Fruit fly (Drosophila melanogaster) whole organism, embryonic: Measurements from ENCODE around the gene CG6142.

Experiments used
- Abd-B ChIP-seq: fragments of 200-800 bp; sonication (Bioruptor generic); optimal IDR thresholded peaks from 2 replicates; lab custom pipeline; 2018; ENCODE audit warnings: missing biosample characterization, mild to moderate bottlenecking, missing genetic modification characterization, moderate library complexity
- CG10209 ChIP-seq: fragments of 200-800 bp; sonication (Bioruptor generic); optimal IDR thresholded peaks from 3 replicates; lab custom pipeline; 2017; ENCODE audit warnings: missing biosample characterization, mild to moderate bottlenecking, missing genetic modification characterization, missing genetic modification reagents
- CG12659 ChIP-seq: fragments of 200-800 bp; sonication (Bioruptor generic); optimal IDR thresholded peaks from 3 replicates; lab custom pipeline; 2017; ENCODE audit warnings: mild to moderate bottlenecking, missing biosample characterization, missing genetic modification reagents, missing genetic modification characterization
- CG13287 ChIP-seq: fragments of 200-800 bp; sonication (Bioruptor generic); IDR thresholded peaks from 2 replicates; pipeline ENCODE4 v1.3.6; 2022; ENCODE audit warnings: missing biosample characterization, missing genetic modification characterization; ENCODE audit not compliant: partially characterized antibody
- CG13424 ChIP-seq: fragments of 200-800 bp; sonication (Bioruptor generic); optimal IDR thresholded peaks from 2 replicates; lab custom pipeline; 2019; ENCODE audit warnings: missing biosample characterization, mild to moderate bottlenecking, missing genetic modification characterization, moderate library complexity
- CG15696 ChIP-seq: fragments of 200-800 bp; sonication (Bioruptor generic); optimal IDR thresholded peaks from 2 replicates; lab custom pipeline; 2019; ENCODE audit warnings: missing biosample characterization, mild to moderate bottlenecking, missing genetic modification characterization, moderate library complexity
- CG1832 ChIP-seq: fragments of 200-800 bp; sonication (Bioruptor generic); optimal IDR thresholded peaks from 2 replicates; lab custom pipeline; 2017; ENCODE audit warnings: missing biosample characterization, mild to moderate bottlenecking, missing genetic modification characterization, inconsistent platforms
- CG18476 ChIP-seq: fragments of 200-800 bp; sonication (Bioruptor generic); optimal IDR thresholded peaks from 2 replicates; lab custom pipeline; 2016; ENCODE audit warnings: missing biosample characterization, mild to moderate bottlenecking, missing genetic modification characterization
- CG2199 ChIP-seq: fragments of 200-800 bp; sonication (Bioruptor generic); IDR thresholded peaks from 3 replicates; pipeline ENCODE4 v1.3.6; 2022; ENCODE audit warnings: missing biosample characterization, missing genetic modification characterization
- CG4282 ChIP-seq: fragments of 200-800 bp; sonication (Bioruptor generic); optimal IDR thresholded peaks from 2 replicates; lab custom pipeline; 2016; ENCODE audit warnings: missing biosample characterization, missing genetic modification characterization
- CG4328 ChIP-seq: fragments of 200-800 bp; sonication (Bioruptor generic); optimal IDR thresholded peaks from 3 replicates; lab custom pipeline; 2017; ENCODE audit warnings: missing biosample characterization, missing genetic modification reagents, missing genetic modification characterization
- CG4404 ChIP-seq: fragments of 200-800 bp; sonication (Bioruptor generic); IDR thresholded peaks from 2 replicates; pipeline ENCODE4 v1.3.6; 2022; ENCODE audit warnings: missing biosample characterization, missing genetic modification characterization
- CG6791 ChIP-seq: fragments of 200-800 bp; sonication (Bioruptor generic); IDR thresholded peaks from 3 replicates; pipeline ENCODE4 v1.3.6; 2022; ENCODE audit warnings: missing biosample characterization, missing genetic modification characterization; ENCODE audit not compliant: partially characterized antibody
- CG7786 ChIP-seq: fragments of 200-800 bp; sonication (Bioruptor generic); optimal IDR thresholded peaks from 2 replicates; lab custom pipeline; 2016; ENCODE audit warnings: missing biosample characterization, missing genetic modification characterization
- CG9609 ChIP-seq: fragments of 200-800 bp; sonication (Bioruptor generic); optimal IDR thresholded peaks from 3 replicates; lab custom pipeline; 2016; ENCODE audit warnings: missing biosample characterization, missing genetic modification characterization
- CrebB ChIP-seq: fragments of 200-800 bp; sonication (Bioruptor generic); optimal IDR thresholded peaks from 3 replicates; lab custom pipeline; 2018; ENCODE audit warnings: missing biosample characterization, mild to moderate bottlenecking, missing genetic modification characterization
- Dfd ChIP-seq, 2 experiments: fragments of >200 bp; optimal IDR thresholded peaks; 2 replicates each; lab custom pipeline; 2017; ENCODE audit warnings: missing biosample characterization in 2 of 2, missing genetic modification characterization in 2 of 2
- Doc3 ChIP-seq: fragments of 200-800 bp; sonication (Bioruptor generic); IDR thresholded peaks from 3 replicates; pipeline ENCODE4 v1.3.6; 2022; ENCODE audit warnings: missing biosample characterization, missing genetic modification characterization; ENCODE audit not compliant: partially characterized antibody
- Gsc ChIP-seq: fragments of 200-800 bp; sonication (Bioruptor generic); IDR thresholded peaks from 2 replicates; pipeline ENCODE4 v1.3.6; 2022; ENCODE audit warnings: missing biosample characterization, missing genetic modification characterization
- HmgD ChIP-seq: fragments of 200-800 bp; sonication (Bioruptor generic); optimal IDR thresholded peaks from 3 replicates; lab custom pipeline; 2016; ENCODE audit warnings: missing biosample characterization, missing genetic modification characterization
- Hr39 ChIP-seq: fragments of >200 bp; optimal IDR thresholded peaks from 2 replicates; lab custom pipeline; 2017
- Nf-YC ChIP-seq: fragments of 200-800 bp; optimal IDR thresholded peaks from 3 replicates; lab custom pipeline; 2019; ENCODE audit warnings: missing biosample characterization, mild to moderate bottlenecking, missing genetic modification characterization, moderate library complexity
- Oli ChIP-seq: fragments of 200-800 bp; sonication (Bioruptor generic); optimal IDR thresholded peaks from 2 replicates; lab custom pipeline; 2018; ENCODE audit warnings: missing biosample characterization, mild to moderate bottlenecking, missing genetic modification characterization, moderate library complexity
- Pdp1 ChIP-seq, 2 experiments: fragments of 200-800 bp; sonication (Bioruptor generic); optimal IDR thresholded peaks; 3 replicates each; lab custom pipeline; 2016; ENCODE audit warnings: missing biosample characterization in 2 of 2, missing genetic modification characterization in 2 of 2, mild to moderate bottlenecking in 1 of 2, moderate library complexity in 1 of 2
- Trl ChIP-seq, 3 experiments: fragments of >200 bp in 2 of 3; fragments of 200-800 bp in 1 of 3; sonication (Bioruptor generic) in 1 of 3; optimal IDR thresholded peaks; 2 replicates in 1 of 3; 3 replicates in 2 of 3; lab custom pipeline; 2016 to 2017; ENCODE audit warnings: missing biosample characterization in 1 of 3, missing genetic modification characterization in 1 of 3
- YL-1 ChIP-seq: fragments of 200-800 bp; sonication (Bioruptor generic); optimal IDR thresholded peaks from 3 replicates; lab custom pipeline; 2017; ENCODE audit warnings: missing biosample characterization, mild to moderate bottlenecking, missing genetic modification characterization
- bcd ChIP-seq: fragments of 200-800 bp; sonication (Bioruptor generic); optimal IDR thresholded peaks from 2 replicates; lab custom pipeline; 2017; ENCODE audit warnings: missing biosample characterization, mild to moderate bottlenecking, missing genetic modification characterization
- crp ChIP-seq, 2 experiments: fragments of 200-800 bp; sonication (Bioruptor generic); optimal IDR thresholded peaks; 2 replicates in 1 of 2; 3 replicates in 1 of 2; lab custom pipeline; 2017; ENCODE audit warnings: missing biosample characterization in 2 of 2, missing genetic modification characterization in 2 of 2, mild to moderate bottlenecking in 1 of 2, moderate library complexity in 1 of 2
- cwo ChIP-seq: fragments of 200-800 bp; sonication (Bioruptor generic); optimal IDR thresholded peaks from 3 replicates; lab custom pipeline; 2017; ENCODE audit warnings: missing biosample characterization, missing genetic modification characterization, mild to moderate bottlenecking, moderate library complexity, missing genetic modification reagents
- ems ChIP-seq: fragments of 200-800 bp; sonication (Bioruptor generic); optimal IDR thresholded peaks from 3 replicates; lab custom pipeline; 2016; ENCODE audit warnings: missing biosample characterization, missing genetic modification characterization
- gcm ChIP-seq: fragments of 200-800 bp; sonication (Bioruptor generic); optimal IDR thresholded peaks from 2 replicates; lab custom pipeline; 2019; ENCODE audit warnings: missing biosample characterization, mild to moderate bottlenecking, missing genetic modification characterization, moderate library complexity
- gem ChIP-seq: fragments of 200-800 bp; sonication (Bioruptor generic); optimal IDR thresholded peaks from 2 replicates; lab custom pipeline; 2019; ENCODE audit warnings: missing biosample characterization, mild to moderate bottlenecking, missing genetic modification characterization, moderate library complexity
- hkb ChIP-seq, 2 experiments: fragments of 200-800 bp in 1 of 2; fragments of >200 bp in 1 of 2; sonication (Bioruptor generic) in 1 of 2; IDR thresholded peaks in 1 of 2; optimal IDR thresholded peaks in 1 of 2; 2 replicates each; pipeline versions ENCODE4 v1.3.6 to Lab custom; 2017 to 2022; ENCODE audit warnings: missing biosample characterization in 1 of 2, missing genetic modification characterization in 1 of 2
- insv ChIP-seq, 2 experiments: fragments of 200-800 bp; sonication (Bioruptor generic); optimal IDR thresholded peaks; 3 replicates each; lab custom pipeline; 2016 to 2018; ENCODE audit warnings: missing biosample characterization in 2 of 2, missing genetic modification characterization in 2 of 2
- jing ChIP-seq: fragments of 200-800 bp; sonication (Bioruptor generic); optimal IDR thresholded peaks from 2 replicates; lab custom pipeline; 2018; ENCODE audit warnings: missing biosample characterization, mild to moderate bottlenecking, missing genetic modification characterization
- nmo ChIP-seq: fragments of 200-800 bp; sonication (Bioruptor generic); optimal IDR thresholded peaks from 2 replicates; lab custom pipeline; 2018; ENCODE audit warnings: missing biosample characterization, mild to moderate bottlenecking, missing genetic modification characterization, moderate library complexity
- onecut ChIP-seq: fragments of 200-800 bp; sonication (Bioruptor generic); IDR thresholded peaks from 2 replicates; pipeline ENCODE4 v1.3.6; 2022; ENCODE audit warnings: missing biosample characterization, missing genetic modification characterization
- otp ChIP-seq: fragments of 200-800 bp; sonication (Bioruptor generic); IDR thresholded peaks from 3 replicates; pipeline ENCODE4, ENCODE4 v1.3.6; 2022; ENCODE audit warnings: missing biosample characterization, missing genetic modification characterization
- run ChIP-seq: fragments of 200-800 bp; sonication (Bioruptor generic); optimal IDR thresholded peaks from 3 replicates; lab custom pipeline; 2018; ENCODE audit warnings: missing biosample characterization, mild to moderate bottlenecking, missing genetic modification characterization
- sc ChIP-seq, 3 experiments: fragments of >200 bp in 2 of 3; fragments of 200-800 bp in 1 of 3; sonication (Bioruptor generic) in 1 of 3; optimal IDR thresholded peaks; 2 replicates in 2 of 3; 3 replicates in 1 of 3; lab custom pipeline; 2017; ENCODE audit warnings: mild to moderate bottlenecking in 1 of 3, missing biosample characterization in 1 of 3, missing genetic modification characterization in 1 of 3, missing genetic modification reagents in 1 of 3
- sna ChIP-seq: fragments of 200-800 bp; sonication (Bioruptor generic); IDR thresholded peaks from 2 replicates; pipeline ENCODE4 v1.3.6; 2022; ENCODE audit warnings: missing biosample characterization, missing genetic modification characterization; ENCODE audit not compliant: partially characterized antibody
- sob ChIP-seq: fragments of 200-800 bp; sonication (Bioruptor generic); IDR thresholded peaks from 2 replicates; pipeline ENCODE4 v1.3.6; 2022; ENCODE audit warnings: missing biosample characterization, missing genetic modification characterization
- ssp ChIP-seq: fragments of 200-800 bp; sonication (Bioruptor generic); IDR thresholded peaks from 2 replicates; pipeline ENCODE4 v1.3.6; 2022; ENCODE audit warnings: missing biosample characterization, missing genetic modification characterization
- sug ChIP-seq: fragments of 200-800 bp; optimal IDR thresholded peaks from 2 replicates; lab custom pipeline; 2019; ENCODE audit warnings: missing biosample characterization, mild to moderate bottlenecking, missing genetic modification characterization, moderate library complexity
- twi ChIP-seq: fragments of 200-800 bp; optimal IDR thresholded peaks from 2 replicates; lab custom pipeline; 2019; ENCODE audit warnings: missing biosample characterization, mild to moderate bottlenecking, missing genetic modification characterization, moderate library complexity
- vnd ChIP-seq: fragments of 200-800 bp; sonication (Bioruptor generic); IDR thresholded peaks from 3 replicates; pipeline ENCODE4 v1.3.6; 2022; ENCODE audit warnings: missing biosample characterization, missing genetic modification characterization; ENCODE audit not compliant: partially characterized antibody
- wdn ChIP-seq: fragments of 200-800 bp; sonication (Bioruptor generic); IDR thresholded peaks from 2 replicates; pipeline ENCODE4 v1.3.6; 2022; ENCODE audit warnings: missing biosample characterization, missing genetic modification characterization
- yki ChIP-seq: fragments of >200 bp; optimal IDR thresholded peaks from 3 replicates; lab custom pipeline; 2018

CG6142 gene

DNA sequence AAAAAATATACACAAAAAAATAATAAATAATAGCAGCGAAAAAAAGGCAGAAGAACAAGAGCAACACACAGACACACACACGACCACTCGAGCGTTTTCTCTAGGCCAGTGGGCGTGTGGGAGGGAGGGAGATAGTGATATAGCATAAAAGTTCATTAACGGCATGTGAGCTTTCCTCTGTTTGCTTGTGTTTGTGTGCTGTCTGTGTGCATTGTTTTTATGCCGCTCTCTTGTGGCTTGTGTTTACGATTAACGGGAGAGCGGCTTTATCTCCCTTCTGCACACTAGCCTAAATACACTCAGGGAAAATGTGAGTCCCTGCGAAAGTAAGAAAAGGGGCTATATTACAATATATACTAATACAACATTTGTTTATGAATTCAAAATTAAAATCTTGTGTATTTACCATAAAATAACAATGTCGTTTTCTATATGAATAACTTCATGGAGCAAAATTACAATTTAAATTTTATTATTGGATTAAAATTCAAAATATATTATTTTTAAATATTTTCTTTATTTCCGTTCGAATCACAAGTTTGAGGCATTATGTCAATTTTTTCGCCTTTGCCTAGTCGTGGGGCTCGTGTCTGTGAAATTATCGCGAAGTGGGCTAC, 15.4 kb upstream of the CG6142 start (continued):
- peak; percentile 61 for TF ChIP-seq CG12659 (GFP tag; lab: Kevin White, UChicago)
- TF ChIP-seq run: peak; percentile 2
- peak; percentile 66 for TF ChIP-seq Oli (tag; lab: Kevin White, UChicago)
- TF ChIP-seq Gsc (GFP tag; lab: Robert Waterston, UW): no peak
- TF ChIP-seq sob (GFP tag; lab: Robert Waterston, UW): peak; percentile 49; the same call in 1 of the 2 replicates
- peak; percentile 56 for TF ChIP-seq CG10209 (GFP tag; lab: Kevin White, UChicago)
- no peak for TF ChIP-seq CG4404 (GFP tag; lab: Robert Waterston, UW)
- TF ChIP-seq nmo (GFP tag; lab: Kevin White, UChicago): peak; percentile 50
- TF ChIP-seq YL-1 (GFP tag; lab: Kevin White, UChicago): no peak
- TF ChIP-seq cwo (GFP tag; lab: Kevin White, UChicago): peak; percentile 89
- TF ChIP-seq CrebB (tag; lab: Kevin White, UChicago): peak; percentile 39
- TF ChIP-seq CG15696: no peak
- TF ChIP-seq sc (optimal IDR thresholded peaks at IDR 0.05; lab: Kevin White, UChicago): no peak
- TF ChIP-seq sc (GFP tag; optimal IDR thresholded peaks at IDR 0.05; lab: Kevin White, UChicago): no peak
- TF ChIP-seq CG6791 (GFP tag; lab: Robert Waterston, UW): no peak
- no peak for TF ChIP-seq Doc3
- no peak for TF ChIP-seq CG9609 (GFP tag; lab: Kevin White, UChicago)
- no peak for TF ChIP-seq CG18476
- TF ChIP-seq CG4282 (GFP tag; lab: Kevin White, UChicago): no peak
- TF ChIP-seq CG1832 (GFP tag; lab: Kevin White, UChicago): no peak
- TF ChIP-seq HmgD (GFP tag; lab: Kevin White, UChicago): no peak
- TF ChIP-seq otp (GFP tag; lab: Robert Waterston, UW): no peak
- TF ChIP-seq hkb (optimal IDR thresholded peaks at IDR 0.05; lab: Kevin White, UChicago): no peak
- TF ChIP-seq hkb (GFP tag; IDR thresholded peaks at IDR 0.05; lab: Robert Waterston, UW): peak; percentile 58
- no peak for TF ChIP-seq CG7786
- TF ChIP-seq ems: no peak
- TF ChIP-seq Dfd (GFP tag; optimal IDR thresholded peaks at IDR 0.05; lab: Kevin White, UChicago): no peak
- TF ChIP-seq wdn (GFP tag; lab: Robert Waterston, UW): 0 out of 2 replicates have a peak, but pooled peaks have one; percentile 23
- no peak for TF ChIP-seq yki
- TF ChIP-seq sna (GFP tag; lab: Robert Waterston, UW): no peak
- TF ChIP-seq Pdp1 (GFP tag; optimal IDR thresholded peaks at IDR 0.05; lab: Kevin White, UChicago): peak in 1 of 2 experiments; percentile 6
- TF ChIP-seq Trl (optimal IDR thresholded peaks at IDR 0.05; lab: Kevin White, UChicago): peak; percentile 31 to 37
- TF ChIP-seq Trl (GFP tag; optimal IDR thresholded peaks at IDR 0.05; lab: Kevin White, UChicago): peak; percentile 25
- TF ChIP-seq sug (tag; lab: Kevin White, UChicago): peak; percentile 63
- TF ChIP-seq CG4328 (GFP tag; lab: Kevin White, UChicago): no peak
- TF ChIP-seq twi (tag; lab: Kevin White, UChicago): no peak
- peak; percentile 57 for TF ChIP-seq CG13424 (tag; lab: Kevin White, UChicago)
- TF ChIP-seq Hr39 (lab: Kevin White, UChicago): no peak
- no peak; the same call in 1 of the 2 replicates for TF ChIP-seq onecut (GFP tag; lab: Robert Waterston, UW)
- TF ChIP-seq vnd (GFP tag; lab: Robert Waterston, UW): no peak
- peak; percentile 10 for TF ChIP-seq Nf-YC (tag; lab: Kevin White, UChicago)
- no peak for TF ChIP-seq CG13287 (GFP tag; lab: Robert Waterston, UW)
- TF ChIP-seq jing (GFP tag; lab: Kevin White, UChicago): no peak
- no peak for TF ChIP-seq ssp (GFP tag; lab: Robert Waterston, UW)
- TF ChIP-seq crp (GFP tag; optimal IDR thresholded peaks at IDR 0.05; lab: Kevin White, UChicago): no peak
- no peak for TF ChIP-seq CG2199 (GFP tag; lab: Robert Waterston, UW)
- TF ChIP-seq insv (GFP tag; optimal IDR thresholded peaks at IDR 0.05; lab: Kevin White, UChicago): no peak
- TF ChIP-seq Abd-B (GFP tag; lab: Kevin White, UChicago): peak; percentile 4
- TF ChIP-seq gcm (GFP tag; lab: Kevin White, UChicago): no peak
- peak; percentile 82 for TF ChIP-seq gem (tag; lab: Kevin White, UChicago)
- peak; percentile 51 for TF ChIP-seq bcd
